Fruit fly (Drosophila melanogaster) whole organism, wandering third instar larva: ENCODE results near the gene CG3638.

Experiments
- Mio ChIP-seq: sonication (Bioruptor generic); optimal IDR thresholded peaks from 2 replicates; lab custom pipeline; 2016; ENCODE audit warnings: missing biosample characterization, missing genetic modification characterization
- dl ChIP-seq, 2 experiments: fragments of 175-275, 200-275 bp in 1 of 2; fragments of 200-275 bp in 1 of 2; sonication (Bioruptor generic); optimal IDR thresholded peaks; lab custom pipeline; 2018; ENCODE audit warnings: mild to moderate bottlenecking in 2 of 2, missing biosample characterization in 2 of 2, missing genetic modification characterization in 2 of 2, moderate library complexity in 2 of 2; ENCODE audit not compliant: partially characterized antibody in 2 of 2, insufficient read depth in 1 of 2

DNA sequence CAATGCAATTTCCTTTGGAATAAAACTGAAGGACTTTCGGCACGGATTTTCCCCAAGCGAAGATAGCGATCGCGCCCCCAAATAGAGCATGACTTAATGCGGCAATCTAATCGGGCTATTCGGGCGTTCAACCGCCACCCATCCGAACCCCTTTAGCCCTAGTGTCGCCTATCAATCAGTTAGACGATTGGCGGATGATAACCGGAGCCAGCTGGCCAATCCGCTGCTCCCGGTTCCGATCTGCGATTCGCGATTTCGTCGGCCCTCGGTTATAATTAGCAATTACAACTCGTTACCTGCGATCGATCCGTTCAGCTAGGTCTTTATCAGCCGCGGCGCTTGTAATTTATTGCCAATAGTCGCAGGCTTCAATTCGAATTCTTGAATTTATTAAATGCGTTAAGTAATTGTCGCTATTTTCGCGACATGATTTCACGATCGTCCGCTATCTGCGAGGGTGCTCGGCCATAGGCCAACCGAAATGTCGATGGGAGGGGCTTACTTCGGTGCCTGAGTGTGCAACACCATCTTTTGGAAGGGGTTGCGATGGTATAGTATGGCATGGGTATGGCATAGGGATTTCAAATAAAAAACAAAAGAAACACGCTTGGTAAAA, 46.6 kb upstream of the CG3638 start:
- TF ChIP-seq Mio (GFP tag; lab: Kevin White, UChicago) (no peak), dl (GFP tag; optimal IDR thresholded peaks at IDR 0.05; lab: Kevin White, UChicago; ENCODE audit: insufficient read depth in 1 of 2, partially characterized antibody in 2 of 2) (no peak)
